Fruit fly (Drosophila melanogaster) whole organism, embryonic: Measurements from ENCODE around the gene CG16756.

ENCODE experiments used
- Aef1 ChIP-seq: fragments of 200-800 bp; sonication (Bioruptor generic); IDR thresholded peaks from 3 replicates; pipeline ENCODE4 v1.3.6; 2022; ENCODE audit warnings: missing biosample characterization, missing genetic modification characterization
- Asciz ChIP-seq: fragments of 200-800 bp; sonication (Bioruptor generic); optimal IDR thresholded peaks from 2 replicates; lab custom pipeline; 2017; ENCODE audit warnings: missing biosample characterization, mild to moderate bottlenecking, missing genetic modification characterization, missing genetic modification reagents
- Atf6 ChIP-seq: fragments of 200-800 bp; sonication (Bioruptor generic); IDR thresholded peaks from 2 replicates; pipeline ENCODE4 v1.3.6; 2022; ENCODE audit warnings: missing biosample characterization, missing genetic modification characterization
- CG10209 ChIP-seq: fragments of 200-800 bp; sonication (Bioruptor generic); optimal IDR thresholded peaks from 3 replicates; lab custom pipeline; 2017; ENCODE audit warnings: missing biosample characterization, mild to moderate bottlenecking, missing genetic modification characterization, missing genetic modification reagents
- CG10321 ChIP-seq: fragments of 200-800 bp; sonication (Bioruptor generic); IDR thresholded peaks from 2 replicates; pipeline ENCODE4 v1.3.6; 2022; ENCODE audit warnings: missing biosample characterization, missing genetic modification characterization
- CG10462 ChIP-seq: fragments of 200-800 bp; sonication (Bioruptor generic); optimal IDR thresholded peaks from 2 replicates; lab custom pipeline; 2016; ENCODE audit warnings: missing biosample characterization, missing genetic modification characterization
- CG11695 ChIP-seq: fragments of 200-800 bp; sonication (Bioruptor generic); IDR thresholded peaks from 3 replicates; pipeline ENCODE4 v1.3.6; 2022; ENCODE audit warnings: missing biosample characterization, missing genetic modification characterization
- CG12769 ChIP-seq: fragments of 200-800 bp; sonication (Bioruptor generic); optimal IDR thresholded peaks from 2 replicates; lab custom pipeline; 2019; ENCODE audit warnings: missing biosample characterization, mild to moderate bottlenecking, missing genetic modification characterization, moderate library complexity
- CG13287 ChIP-seq: fragments of 200-800 bp; sonication (Bioruptor generic); IDR thresholded peaks from 2 replicates; pipeline ENCODE4 v1.3.6; 2022; ENCODE audit warnings: missing biosample characterization, missing genetic modification characterization; ENCODE audit not compliant: partially characterized antibody
- CG15479 ChIP-seq: fragments of 200-800 bp; sonication (Bioruptor generic); optimal IDR thresholded peaks from 3 replicates; lab custom pipeline; 2019; ENCODE audit warnings: missing biosample characterization, mild to moderate bottlenecking, missing genetic modification characterization, moderate library complexity
- CG17328 ChIP-seq: fragments of 200-800 bp; sonication (Bioruptor generic); IDR thresholded peaks from 2 replicates; pipeline ENCODE4 v1.3.6; 2022; ENCODE audit warnings: missing biosample characterization, missing genetic modification characterization
- CG2199 ChIP-seq: fragments of 200-800 bp; sonication (Bioruptor generic); IDR thresholded peaks from 3 replicates; pipeline ENCODE4 v1.3.6; 2022; ENCODE audit warnings: missing biosample characterization, missing genetic modification characterization
- CG3163 ChIP-seq: fragments of 200-800 bp; sonication (Bioruptor generic); optimal IDR thresholded peaks from 3 replicates; lab custom pipeline; 2016; ENCODE audit warnings: missing biosample characterization, missing genetic modification characterization
- CG6254 ChIP-seq: fragments of 200-800 bp; sonication (Bioruptor generic); optimal IDR thresholded peaks from 3 replicates; lab custom pipeline; 2017; ENCODE audit warnings: mild to moderate bottlenecking, missing biosample characterization, missing genetic modification reagents, missing genetic modification characterization
- CG7987 ChIP-seq: fragments of 200-800 bp; sonication (Bioruptor generic); optimal IDR thresholded peaks from 2 replicates; lab custom pipeline; 2018; ENCODE audit warnings: missing biosample characterization, mild to moderate bottlenecking, missing genetic modification characterization, moderate library complexity
- CG9437 ChIP-seq: fragments of 200-800 bp; sonication (Bioruptor generic); optimal IDR thresholded peaks from 2 replicates; lab custom pipeline; 2018; ENCODE audit warnings: missing biosample characterization, mild to moderate bottlenecking, missing genetic modification characterization
- Eip74EF ChIP-seq, 2 experiments: fragments of 200-800 bp in 1 of 2; fragments of >200 bp in 1 of 2; sonication (Bioruptor generic) in 1 of 2; optimal IDR thresholded peaks; 2 replicates each; lab custom pipeline; 2017 to 2019; ENCODE audit warnings: missing biosample characterization in 2 of 2, missing genetic modification characterization in 2 of 2, mild to moderate bottlenecking in 1 of 2, moderate library complexity in 1 of 2
- Elba2 ChIP-seq: fragments of 200-800 bp; sonication (Bioruptor generic); optimal IDR thresholded peaks from 3 replicates; lab custom pipeline; 2016; ENCODE audit warnings: missing biosample characterization, missing genetic modification characterization
- Hsf ChIP-seq: fragments of 200-800 bp; sonication (Bioruptor generic); optimal IDR thresholded peaks from 3 replicates; lab custom pipeline; 2016; ENCODE audit warnings: missing biosample characterization, missing genetic modification characterization
- Kr ChIP-seq: fragments of 200-800 bp; sonication (Bioruptor generic); optimal IDR thresholded peaks from 2 replicates; lab custom pipeline; 2017; ENCODE audit warnings: missing biosample characterization, mild to moderate bottlenecking, missing genetic modification characterization
- Trl ChIP-seq, 3 experiments: fragments of >200 bp in 2 of 3; fragments of 200-800 bp in 1 of 3; sonication (Bioruptor generic) in 1 of 3; optimal IDR thresholded peaks; 2 replicates in 1 of 3; 3 replicates in 2 of 3; lab custom pipeline; 2016 to 2017; ENCODE audit warnings: missing biosample characterization in 1 of 3, missing genetic modification characterization in 1 of 3
- Usf ChIP-seq: fragments of 200-800 bp; sonication (Bioruptor generic); optimal IDR thresholded peaks from 2 replicates; lab custom pipeline; 2017; ENCODE audit warnings: missing genotype, missing biosample characterization, missing genetic modification characterization
- YL-1 ChIP-seq: fragments of 200-800 bp; sonication (Bioruptor generic); optimal IDR thresholded peaks from 3 replicates; lab custom pipeline; 2017; ENCODE audit warnings: missing biosample characterization, mild to moderate bottlenecking, missing genetic modification characterization
- ara ChIP-seq: fragments of 200-800 bp; sonication (Bioruptor generic); IDR thresholded peaks from 2 replicates; pipeline ENCODE4 v1.3.6; 2022; ENCODE audit warnings: missing biosample characterization, missing genetic modification characterization
- br ChIP-seq: fragments of >200 bp; optimal IDR thresholded peaks from 2 replicates; lab custom pipeline; 2017
- cg ChIP-seq: fragments of 200-800 bp; sonication (Bioruptor generic); optimal IDR thresholded peaks from 3 replicates; lab custom pipeline; 2019; ENCODE audit warnings: missing biosample characterization, mild to moderate bottlenecking, missing genetic modification characterization, moderate library complexity
- chn ChIP-seq: fragments of 200-800 bp; sonication (Bioruptor generic); optimal IDR thresholded peaks from 2 replicates; lab custom pipeline; 2016; ENCODE audit warnings: missing biosample characterization, missing genetic modification characterization
- crol ChIP-seq: fragments of 200-800 bp; sonication (Bioruptor generic); IDR thresholded peaks from 2 replicates; pipeline ENCODE4 v1.3.6; 2022; ENCODE audit warnings: missing biosample characterization, missing genetic modification characterization
- da ChIP-seq: fragments of 200-800 bp; sonication (Bioruptor generic); optimal IDR thresholded peaks from 2 replicates; lab custom pipeline; 2016; ENCODE audit warnings: missing biosample characterization, missing genetic modification characterization
- dan ChIP-seq: fragments of 200-800 bp; sonication (Bioruptor generic); IDR thresholded peaks from 2 replicates; pipeline ENCODE4 v1.3.6; 2022; ENCODE audit warnings: missing biosample characterization, missing genetic modification characterization
- dm ChIP-seq: fragments of 200-800 bp; sonication (Bioruptor generic); optimal IDR thresholded peaks from 3 replicates; lab custom pipeline; 2016; ENCODE audit warnings: missing biosample characterization, missing genetic modification characterization
- esg ChIP-seq: fragments of 200-800 bp; sonication (Bioruptor generic); conservative IDR thresholded peaks from 2 replicates; pipeline ENCODE4 v1.3.6; 2022; ENCODE audit warnings: missing biosample characterization, missing genetic modification characterization
- ftz-f1 ChIP-seq: fragments of 200-800 bp; sonication (Bioruptor generic); optimal IDR thresholded peaks from 2 replicates; lab custom pipeline; 2016; ENCODE audit warnings: missing biosample characterization, missing genetic modification characterization
- fu2 ChIP-seq: fragments of 200-800 bp; sonication (Bioruptor generic); optimal IDR thresholded peaks from 2 replicates; lab custom pipeline; 2016; ENCODE audit warnings: missing biosample characterization, missing genetic modification characterization
- grn ChIP-seq: fragments of 200-800 bp; sonication (Bioruptor generic); optimal IDR thresholded peaks from 3 replicates; lab custom pipeline; 2017; ENCODE audit warnings: missing biosample characterization, missing genetic modification characterization
- h ChIP-seq: fragments of >200 bp; optimal IDR thresholded peaks from 2 replicates; lab custom pipeline; 2017
- nerfin-1 ChIP-seq: fragments of 200-800 bp; sonication (Bioruptor generic); optimal IDR thresholded peaks from 3 replicates; lab custom pipeline; 2019; ENCODE audit warnings: missing biosample characterization, mild to moderate bottlenecking, missing genetic modification characterization, moderate library complexity
- nom ChIP-seq: fragments of 200-800 bp; sonication (Bioruptor generic); optimal IDR thresholded peaks from 2 replicates; lab custom pipeline; 2017; ENCODE audit warnings: missing biosample characterization, missing genetic modification characterization, mild to moderate bottlenecking, moderate library complexity, missing genetic modification reagents
- pho ChIP-seq: fragments of 200-800 bp; sonication (Bioruptor generic); optimal IDR thresholded peaks from 2 replicates; lab custom pipeline; 2016; ENCODE audit warnings: missing biosample characterization, missing genetic modification characterization
- sens ChIP-seq: fragments of 200-800 bp; sonication (Bioruptor generic); peaks from one replicate; lab custom pipeline; 2016; ENCODE audit warnings: missing biosample characterization, missing genetic modification characterization
- slou ChIP-seq: fragments of 200-800 bp; sonication (Bioruptor generic); optimal IDR thresholded peaks from 3 replicates; lab custom pipeline; 2016; ENCODE audit warnings: missing biosample characterization, missing genetic modification characterization
- sna ChIP-seq: fragments of 200-800 bp; sonication (Bioruptor generic); IDR thresholded peaks from 2 replicates; pipeline ENCODE4 v1.3.6; 2022; ENCODE audit warnings: missing biosample characterization, missing genetic modification characterization; ENCODE audit not compliant: partially characterized antibody
- ssp ChIP-seq: fragments of 200-800 bp; sonication (Bioruptor generic); IDR thresholded peaks from 2 replicates; pipeline ENCODE4 v1.3.6; 2022; ENCODE audit warnings: missing biosample characterization, missing genetic modification characterization
- trem ChIP-seq: fragments of 200-800 bp; optimal IDR thresholded peaks from 3 replicates; lab custom pipeline; 2019; ENCODE audit warnings: missing biosample characterization, mild to moderate bottlenecking, missing genetic modification characterization, moderate library complexity
- tup ChIP-seq: fragments of 200-800 bp; sonication (Bioruptor generic); optimal IDR thresholded peaks from 2 replicates; lab custom pipeline; 2016; ENCODE audit warnings: missing biosample characterization, mild to moderate bottlenecking, missing genetic modification characterization, moderate library complexity
- wdn ChIP-seq: fragments of 200-800 bp; sonication (Bioruptor generic); IDR thresholded peaks from 2 replicates; pipeline ENCODE4 v1.3.6; 2022; ENCODE audit warnings: missing biosample characterization, missing genetic modification characterization
- yki ChIP-seq: fragments of >200 bp; optimal IDR thresholded peaks from 3 replicates; lab custom pipeline; 2018
- zen ChIP-seq: fragments of 200-800 bp; sonication (Bioruptor generic); optimal IDR thresholded peaks from 3 replicates; lab custom pipeline; 2018; ENCODE audit warnings: missing biosample characterization, mild to moderate bottlenecking, missing genetic modification characterization, moderate library complexity
- zen2 ChIP-seq: fragments of 200-800 bp; sonication (Bioruptor generic); IDR thresholded peaks from 3 replicates; pipeline ENCODE4 v1.3.6; 2022; ENCODE audit warnings: missing biosample characterization, missing genetic modification characterization; ENCODE audit not compliant: partially characterized antibody
- zfh2 ChIP-seq: fragments of 200-800 bp; sonication (Bioruptor generic); optimal IDR thresholded peaks from 2 replicates; lab custom pipeline; 2016; ENCODE audit warnings: missing biosample characterization, missing genetic modification characterization

CG16756 gene

dm6 chrX:5417836-5418554 lies 9.3 kb upstream of the CG16756 start:
- TF ChIP-seq ara (GFP tag; lab: Robert Waterston, UW), result no peak
- TF ChIP-seq CG17328 (GFP tag; lab: Robert Waterston, UW), result no peak
- no peak for TF ChIP-seq zfh2 (GFP tag; lab: Kevin White, UChicago)
- no peak for TF ChIP-seq Elba2 (GFP tag; lab: Kevin White, UChicago)
- no peak for TF ChIP-seq da (GFP tag; lab: Kevin White, UChicago)
- TF ChIP-seq Eip74EF (GFP tag; optimal IDR thresholded peaks at IDR 0.05; lab: Kevin White, UChicago), result peak in 1 of 2 experiments; percentile 83
- TF ChIP-seq CG11695 (GFP tag; lab: Robert Waterston, UW), result 0 out of 3 replicates have a peak, but pooled peaks have one; percentile 11
- TF ChIP-seq Kr, result no peak
- peak; percentile 23; the same call in 1 of the 2 replicates for TF ChIP-seq Atf6 (GFP tag; lab: Robert Waterston, UW)
- no peak for TF ChIP-seq CG10462
- peak; percentile 64 for TF ChIP-seq CG15479 (GFP tag; lab: Kevin White, UChicago)
- no peak for TF ChIP-seq CG10209 (GFP tag; lab: Kevin White, UChicago)
- TF ChIP-seq Hsf (GFP tag; lab: Kevin White, UChicago), result no peak
- TF ChIP-seq CG2199 (GFP tag; lab: Robert Waterston, UW), result no peak
- TF ChIP-seq CG6254 (GFP tag; lab: Kevin White, UChicago), result no peak
- TF ChIP-seq CG13287 (GFP tag; lab: Robert Waterston, UW), result peak; percentile 24; the same call in 1 of the 2 replicates
- TF ChIP-seq CG10321 (GFP tag; lab: Robert Waterston, UW), result peak; percentile 82
- peak; percentile 70 for TF ChIP-seq cg (GFP tag; lab: Kevin White, UChicago)
- TF ChIP-seq sna (GFP tag; lab: Robert Waterston, UW), result 0 out of 2 replicates have a peak, but pooled peaks have one; percentile 16
- TF ChIP-seq pho (GFP tag; lab: Kevin White, UChicago), result no peak
- peak; percentile 79 to 91 for TF ChIP-seq Trl (optimal IDR thresholded peaks at IDR 0.05; lab: Kevin White, UChicago)
- TF ChIP-seq Trl (GFP tag; optimal IDR thresholded peaks at IDR 0.05; lab: Kevin White, UChicago), result no peak
- peak; percentile 95 for TF ChIP-seq CG9437 (GFP tag; lab: Kevin White, UChicago)
- no peak for TF ChIP-seq chn (GFP tag; lab: Kevin White, UChicago)
- no peak for TF ChIP-seq esg (GFP tag; lab: Robert Waterston, UW)
- TF ChIP-seq sens (GFP tag; lab: Kevin White, UChicago), result no peak
- no peak for TF ChIP-seq dan (GFP tag; lab: Robert Waterston, UW)
- TF ChIP-seq crol (GFP tag; lab: Robert Waterston, UW), result peak; percentile 32; the same call in 1 of the 2 replicates
- TF ChIP-seq YL-1 (GFP tag; lab: Kevin White, UChicago), result no peak
- TF ChIP-seq fu2 (GFP tag; lab: Kevin White, UChicago), result no peak
- no peak for TF ChIP-seq tup (GFP tag; lab: Kevin White, UChicago)
- TF ChIP-seq ssp (GFP tag; lab: Robert Waterston, UW), result no peak
- no peak for TF ChIP-seq Asciz
- peak; percentile 58 for TF ChIP-seq yki (lab: Kevin White, UChicago)
- TF ChIP-seq zen (tag; lab: Kevin White, UChicago), result no peak
- TF ChIP-seq CG3163 (GFP tag; lab: Kevin White, UChicago), result peak; percentile 90
- no peak for TF ChIP-seq br
- no peak for TF ChIP-seq zen2
- TF ChIP-seq ftz-f1, result peak; percentile 20
- no peak for TF ChIP-seq trem (tag; lab: Kevin White, UChicago)
- peak; percentile 35; the same call in 2 of the 3 replicates for TF ChIP-seq Aef1
- peak; percentile 81 for TF ChIP-seq CG7987 (GFP tag; lab: Kevin White, UChicago)
- TF ChIP-seq grn (GFP tag; lab: Kevin White, UChicago), result no peak
- TF ChIP-seq Usf (GFP tag; lab: Kevin White, UChicago), result no peak
- TF ChIP-seq h (lab: Kevin White, UChicago), result no peak
- TF ChIP-seq CG12769 (tag; lab: Kevin White, UChicago), result peak; percentile 14
- peak; percentile 70 for TF ChIP-seq nerfin-1 (tag; lab: Kevin White, UChicago)
- peak; percentile 16 for TF ChIP-seq nom
- TF ChIP-seq wdn, result no peak
- no peak for TF ChIP-seq slou (GFP tag; lab: Kevin White, UChicago)
- peak; percentile 54 for TF ChIP-seq dm (GFP tag; lab: Kevin White, UChicago)
